Worm (Caenorhabditis elegans): ENCODE data around the gene F38C2.1.

F38C2.1 gene

ce11 chrIV:16293889-16294288 is 46.7 kb downstream of the F38C2.1 start:
- TF ChIP-seq zfh-2 (GFP tag; conservative IDR thresholded peaks at IDR 0.05) (no peak), hsf-1 (GFP tag; IDR thresholded peaks at IDR 0.05) (no peak), xnd-1 (tag; optimal IDR thresholded peaks at IDR 0.05) (no peak)

ce11 chrIV:16298851-16299250 is 51.6 kb downstream of the F38C2.1 start, which contains the start of gene srz-72:
Gene srz-72 (plus strand): TSS chrIV:16299151.
- TF ChIP-seq bed-1 (GFP tag; IDR thresholded peaks at IDR 0.05) (no peak), F10E7.11 (tag; optimal IDR thresholded peaks at IDR 0.05) (no peak), ccch-3 (GFP tag; optimal IDR thresholded peaks at IDR 0.05) (no peak), lin-40 (tag; optimal IDR thresholded peaks at IDR 0.05) (no peak), F37B4.10 (GFP tag; IDR thresholded peaks at IDR 0.05) (no peak), tbx-9 (tag; optimal IDR thresholded peaks at IDR 0.05; ENCODE audit: borderline replicate concordance) (no peak), snpc-3.4 (tag; optimal IDR thresholded peaks at IDR 0.05) (no peak), xnd-1 (tag; optimal IDR thresholded peaks at IDR 0.05) (no peak), ama-1 (optimal IDR thresholded peaks at IDR 0.05) (no peak), ama-1 (GFP tag; optimal IDR thresholded peaks at IDR 0.05) (no peak), D2030.7 (GFP tag; IDR thresholded peaks at IDR 0.05) (no peak), sea-2 (GFP tag; IDR thresholded peaks at IDR 0.05) (no peak), dox-1 (GFP tag; IDR thresholded peaks at IDR 0.05) (no peak), F57A8.1 (GFP tag; optimal IDR thresholded peaks at IDR 0.05) (no peak), somi-1 (GFP tag; optimal IDR thresholded peaks at IDR 0.05) (no peak), nfyb-1 (GFP tag; IDR thresholded peaks at IDR 0.05) (no peak), B0336.3 (GFP tag; IDR thresholded peaks at IDR 0.05) (no peak), Y67H2A.10 (GFP tag; conservative IDR thresholded peaks at IDR 0.05) (no peak), egl-18 (GFP tag; IDR thresholded peaks at IDR 0.05) (no peak), Y56A3A.18 (GFP tag; IDR thresholded peaks at IDR 0.05) (no peak)

Measured in whole organism, young adult.